Fruit fly (Drosophila melanogaster) whole organism, wandering third instar larva: ENCODE results near the gene CG10096.

Experiments used
- Abd-B ChIP-seq: fragments of >200 bp; optimal IDR thresholded peaks from 2 replicates; lab custom pipeline; 2017; ENCODE audit warnings: missing biosample characterization, missing genetic modification characterization
- foxo ChIP-seq, 2 experiments: fragments of 200-800 bp; sonication (Bioruptor generic); optimal IDR thresholded peaks; 2 replicates in 1 of 2; 3 replicates in 1 of 2; lab custom pipeline; 2016 to 2017; ENCODE audit warnings: missing biosample characterization in 2 of 2, missing genetic modification characterization in 2 of 2
- usp ChIP-seq: fragments of >200 bp; optimal IDR thresholded peaks from 2 replicates; lab custom pipeline; 2017; ENCODE audit warnings: missing biosample characterization, missing genetic modification characterization

- no peak for TF ChIP-seq usp (GFP tag; lab: Kevin White, UChicago)
- no peak for TF ChIP-seq foxo (GFP tag; optimal IDR thresholded peaks at IDR 0.05; lab: Kevin White, UChicago)
- TF ChIP-seq Abd-B (GFP tag; lab: Kevin White, UChicago) = no peak
Measured at dm6 chr3R:12361962-12362497, 33.8 kb downstream of the CG10096 start.
